Worm (Caenorhabditis elegans) whole organism, L2 larva: ENCODE measurements around the gene C14C11.4.

Experiments
- ZK546.5 ChIP-seq: sonication (generic microtip); optimal IDR thresholded peaks from 2 replicates; lab custom pipeline; 2017; ENCODE audit warnings: missing biosample characterization, missing genetic modification characterization
- lin-13 ChIP-seq: fragments of 150-350 bp; optimal IDR thresholded peaks from 2 replicates; lab custom pipeline; 2014; ENCODE audit warnings: missing biosample characterization, missing genetic modification reagents, missing genetic modification characterization
- nhr-11 ChIP-seq: fragments of 150-350 bp; optimal IDR thresholded peaks from 2 replicates; lab custom pipeline; 2014; ENCODE audit warnings: missing biosample characterization, missing genetic modification characterization
- nhr-25 ChIP-seq: fragments of 150-350 bp; sonication (generic microtip); optimal IDR thresholded peaks from 3 replicates; lab custom pipeline; 2014; ENCODE audit warnings: missing biosample characterization, missing genetic modification characterization
- sma-9 ChIP-seq, 2 experiments: fragments of 150-350 bp in 1 of 2; sonication (generic microtip) in 1 of 2; optimal IDR thresholded peaks; 2 replicates each; lab custom pipeline; 2014 to 2016; ENCODE audit warnings: missing genetic modification characterization in 2 of 2, mild to moderate bottlenecking in 1 of 2, missing biosample characterization in 1 of 2, missing compliant biosample characterization in 1 of 2, missing genetic modification reagents in 1 of 2, moderate library complexity in 1 of 2
- unc-62 ChIP-seq: fragments of 150-350 bp; optimal IDR thresholded peaks from 2 replicates; lab custom pipeline; 2014; ENCODE audit warnings: missing biosample characterization, missing genetic modification reagents, missing genetic modification characterization
- ztf-11 ChIP-seq: sonication (generic microtip); optimal IDR thresholded peaks from 2 replicates; lab custom pipeline; 2017; ENCODE audit warnings: missing biosample characterization, missing genetic modification characterization

ce11 chrV:5687115-5687979 is 39.9 kb downstream of the C14C11.4 start, which contains the start of gene F25B4.7:
- TF ChIP-seq nhr-11 (tag; lab: Kevin White, UChicago) (no peak), lin-13 (no peak), ZK546.5 (no peak), unc-62 (GFP tag; lab: Kevin White, UChicago) (no peak), nhr-25 (tag; lab: Kevin White, UChicago) (peak; percentile 33), sma-9 (GFP tag; optimal IDR thresholded peaks at IDR 0.05; lab: Kevin White, UChicago) (peak; percentile 74), sma-9 (tag; optimal IDR thresholded peaks at IDR 0.05; lab: Kevin White, UChicago) (no peak), ztf-11 (tag; lab: Kevin White, UChicago) (no peak)
